Fruit fly (Drosophila melanogaster) whole organism, embryonic: ENCODE data around the gene Lcp65Ac.
A peak's percentile ranks its signal among the peaks of the same experiment; 100 is the strongest.

Source experiments
- Aef1 ChIP-seq: fragments of 200-800 bp; sonication (Bioruptor generic); IDR thresholded peaks from 3 replicates; pipeline ENCODE4 v1.3.6; 2022; ENCODE audit warnings: missing biosample characterization, missing genetic modification characterization
- CG10147 ChIP-seq: fragments of 200-800 bp; sonication (Bioruptor generic); optimal IDR thresholded peaks from 2 replicates; lab custom pipeline; 2019; ENCODE audit warnings: missing biosample characterization, mild to moderate bottlenecking, missing genetic modification characterization, moderate library complexity
- CG12155 ChIP-seq: fragments of 200-800 bp; sonication (Bioruptor generic); optimal IDR thresholded peaks from 3 replicates; lab custom pipeline; 2016; ENCODE audit warnings: missing biosample characterization, missing genetic modification characterization
- CG13123 ChIP-seq: fragments of 200-800 bp; sonication (Bioruptor generic); optimal IDR thresholded peaks from 2 replicates; lab custom pipeline; 2016; ENCODE audit warnings: missing biosample characterization, missing genetic modification characterization
- CG14667 ChIP-seq: fragments of 200-800 bp; sonication (Bioruptor generic); IDR thresholded peaks from 2 replicates; pipeline ENCODE4 v1.3.6; 2022; ENCODE audit warnings: missing biosample characterization, missing genetic modification characterization
- CG15514 ChIP-seq: fragments of 200-800 bp; sonication (Bioruptor generic); optimal IDR thresholded peaks from 3 replicates; lab custom pipeline; 2017; ENCODE audit warnings: missing biosample characterization, missing genetic modification characterization, mild to moderate bottlenecking, moderate library complexity, missing genetic modification reagents
- CG18619 ChIP-seq: fragments of 200-800 bp; sonication (Bioruptor generic); optimal IDR thresholded peaks from 3 replicates; lab custom pipeline; 2017; ENCODE audit warnings: missing biosample characterization, mild to moderate bottlenecking, missing genetic modification characterization
- CG2678 ChIP-seq: fragments of 200-800 bp; sonication (Bioruptor generic); optimal IDR thresholded peaks from 3 replicates; lab custom pipeline; 2019; ENCODE audit warnings: missing biosample characterization, mild to moderate bottlenecking, missing genetic modification characterization, moderate library complexity
- CG30403 ChIP-seq: fragments of 200-800 bp; sonication (Bioruptor generic); optimal IDR thresholded peaks from 3 replicates; lab custom pipeline; 2016; ENCODE audit warnings: missing biosample characterization, missing genetic modification characterization
- CG3065 ChIP-seq: fragments of 200-800 bp; sonication (Bioruptor generic); optimal IDR thresholded peaks from 2 replicates; lab custom pipeline; 2016; ENCODE audit warnings: missing biosample characterization, missing genetic modification characterization
- CG34224 ChIP-seq: fragments of 200-800 bp; sonication (Bioruptor generic); IDR thresholded peaks from 3 replicates; pipeline ENCODE4 v1.3.6; 2022; ENCODE audit warnings: missing biosample characterization, missing genetic modification characterization; ENCODE audit not compliant: partially characterized antibody
- CG6175 ChIP-seq: fragments of 200-800 bp; sonication (Bioruptor generic); IDR thresholded peaks from 3 replicates; pipeline ENCODE4 v1.3.6; 2022; ENCODE audit warnings: missing biosample characterization, missing genetic modification characterization
- CG6654 ChIP-seq: fragments of 200-800 bp; sonication (Bioruptor generic); optimal IDR thresholded peaks from 2 replicates; lab custom pipeline; 2017; ENCODE audit warnings: missing biosample characterization, mild to moderate bottlenecking, missing genetic modification characterization
- CG6854 ChIP-seq: fragments of 200-800 bp; sonication (Bioruptor generic); optimal IDR thresholded peaks from 3 replicates; lab custom pipeline; 2017; ENCODE audit warnings: missing biosample characterization, mild to moderate bottlenecking, missing genetic modification characterization
- CG7372 ChIP-seq: fragments of 200-800 bp; sonication (Bioruptor generic); IDR thresholded peaks from 2 replicates; pipeline ENCODE4 v1.3.6; 2022; ENCODE audit warnings: missing biosample characterization, missing genetic modification characterization
- CG7745 ChIP-seq: fragments of 200-800 bp; sonication (Bioruptor generic); optimal IDR thresholded peaks from 2 replicates; lab custom pipeline; 2018; ENCODE audit warnings: missing biosample characterization, mild to moderate bottlenecking, missing genetic modification characterization, moderate library complexity
- CG7928 ChIP-seq: fragments of 200-800 bp; sonication (Bioruptor generic); optimal IDR thresholded peaks from 2 replicates; lab custom pipeline; 2017; ENCODE audit warnings: missing biosample characterization, mild to moderate bottlenecking, missing genetic modification characterization
- Deaf1 ChIP-seq: fragments of 200-800 bp; optimal IDR thresholded peaks from 3 replicates; lab custom pipeline; 2019; ENCODE audit warnings: missing biosample characterization, mild to moderate bottlenecking, missing genetic modification characterization, moderate library complexity
- Dfd ChIP-seq, 2 experiments: fragments of >200 bp; optimal IDR thresholded peaks; 2 replicates each; lab custom pipeline; 2017; ENCODE audit warnings: missing biosample characterization in 2 of 2, missing genetic modification characterization in 2 of 2
- Doc2 ChIP-seq: fragments of 200-800 bp; sonication (Bioruptor generic); IDR thresholded peaks from 2 replicates; pipeline ENCODE4 v1.3.6; 2022; ENCODE audit warnings: missing biosample characterization, missing genetic modification characterization
- Dp ChIP-seq: fragments of 200-800 bp; sonication (Bioruptor generic); optimal IDR thresholded peaks from 2 replicates; lab custom pipeline; 2018; ENCODE audit warnings: missing biosample characterization, mild to moderate bottlenecking, missing genetic modification characterization, moderate library complexity
- Fer1 ChIP-seq: fragments of 200-800 bp; sonication (Bioruptor generic); optimal IDR thresholded peaks from 2 replicates; lab custom pipeline; 2017; ENCODE audit warnings: missing biosample characterization, mild to moderate bottlenecking, missing genetic modification characterization
- Hand ChIP-seq: fragments of 200-800 bp; sonication (Bioruptor generic); optimal IDR thresholded peaks from 2 replicates; lab custom pipeline; 2017; ENCODE audit warnings: mild to moderate bottlenecking, missing biosample characterization, missing genetic modification reagents, missing genetic modification characterization
- HmgD ChIP-seq: fragments of 200-800 bp; sonication (Bioruptor generic); optimal IDR thresholded peaks from 3 replicates; lab custom pipeline; 2016; ENCODE audit warnings: missing biosample characterization, missing genetic modification characterization
- Hsf ChIP-seq: fragments of 200-800 bp; sonication (Bioruptor generic); optimal IDR thresholded peaks from 3 replicates; lab custom pipeline; 2016; ENCODE audit warnings: missing biosample characterization, missing genetic modification characterization
- Sox100B ChIP-seq: fragments of 200-800 bp; sonication (Bioruptor generic); optimal IDR thresholded peaks from 3 replicates; lab custom pipeline; 2018; ENCODE audit warnings: missing biosample characterization, mild to moderate bottlenecking, missing genetic modification characterization
- Ssrp ChIP-seq: fragments of 200-800 bp; sonication (Bioruptor generic); optimal IDR thresholded peaks from 2 replicates; lab custom pipeline; 2018; ENCODE audit warnings: missing biosample characterization, mild to moderate bottlenecking, missing genetic modification characterization, moderate library complexity
- Trl ChIP-seq, 3 experiments: fragments of >200 bp in 2 of 3; fragments of 200-800 bp in 1 of 3; sonication (Bioruptor generic) in 1 of 3; optimal IDR thresholded peaks; 2 replicates in 1 of 3; 3 replicates in 2 of 3; lab custom pipeline; 2016 to 2017; ENCODE audit warnings: missing biosample characterization in 1 of 3, missing genetic modification characterization in 1 of 3
- Usf ChIP-seq: fragments of 200-800 bp; sonication (Bioruptor generic); optimal IDR thresholded peaks from 2 replicates; lab custom pipeline; 2017; ENCODE audit warnings: missing genotype, missing biosample characterization, missing genetic modification characterization
- aop ChIP-seq: fragments of 200-800 bp; sonication (Bioruptor generic); IDR thresholded peaks from 2 replicates; pipeline ENCODE4 v1.3.6; 2022; ENCODE audit warnings: missing biosample characterization, missing genetic modification characterization
- ato ChIP-seq: fragments of 200-800 bp; sonication (Bioruptor generic); IDR thresholded peaks from 2 replicates; pipeline ENCODE4 v1.3.6; 2022; ENCODE audit warnings: missing biosample characterization, missing genetic modification characterization; ENCODE audit not compliant: partially characterized antibody
- ci ChIP-seq: fragments of 200-800 bp; sonication (Bioruptor generic); IDR thresholded peaks from 3 replicates; pipeline ENCODE4 v1.3.6; 2022; ENCODE audit warnings: missing biosample characterization, missing genetic modification characterization
- emc ChIP-seq: fragments of 200-800 bp; sonication (Bioruptor generic); optimal IDR thresholded peaks from 2 replicates; lab custom pipeline; 2016; ENCODE audit warnings: missing biosample characterization, missing genetic modification characterization
- en ChIP-seq: fragments of 200-800 bp; sonication (Bioruptor generic); optimal IDR thresholded peaks from 2 replicates; lab custom pipeline; 2016; ENCODE audit warnings: missing biosample characterization, missing genetic modification characterization
- fd96Cb ChIP-seq: fragments of 200-800 bp; sonication (Bioruptor generic); optimal IDR thresholded peaks from 2 replicates; lab custom pipeline; 2018; ENCODE audit warnings: missing biosample characterization, mild to moderate bottlenecking, missing genetic modification characterization, moderate library complexity
- fru ChIP-seq: fragments of >200 bp; optimal IDR thresholded peaks from 2 replicates; lab custom pipeline; 2017
- fu2 ChIP-seq: fragments of 200-800 bp; sonication (Bioruptor generic); optimal IDR thresholded peaks from 2 replicates; lab custom pipeline; 2016; ENCODE audit warnings: missing biosample characterization, missing genetic modification characterization
- h ChIP-seq: fragments of >200 bp; optimal IDR thresholded peaks from 2 replicates; lab custom pipeline; 2017
- luna ChIP-seq: fragments of 200-800 bp; sonication (Bioruptor generic); optimal IDR thresholded peaks from 2 replicates; lab custom pipeline; 2016; ENCODE audit warnings: missing biosample characterization, missing genetic modification characterization
- pan ChIP-seq, 4 experiments: fragments of >200 bp in 3 of 4; fragments of 200-800 bp in 1 of 4; sonication (Bioruptor generic) in 1 of 4; optimal IDR thresholded peaks in 3 of 4; IDR thresholded peaks in 1 of 4; 2 replicates each; pipeline versions ENCODE4 v1.3.6 to Lab custom; 2017 to 2022; ENCODE audit warnings: missing biosample characterization in 2 of 4, missing genetic modification characterization in 2 of 4, mixed read lengths in 1 of 4
- pb ChIP-seq: fragments of 200-800 bp; sonication (Bioruptor generic); optimal IDR thresholded peaks from 3 replicates; lab custom pipeline; 2016; ENCODE audit warnings: missing biosample characterization, missing genetic modification characterization
- pnt ChIP-seq: fragments of 200-800 bp; sonication (Bioruptor generic); optimal IDR thresholded peaks from 3 replicates; lab custom pipeline; 2016; ENCODE audit warnings: missing biosample characterization, missing genetic modification characterization
- ranshi ChIP-seq: fragments of 200-800 bp; sonication (Bioruptor generic); IDR thresholded peaks from 2 replicates; pipeline ENCODE4 v1.3.6; 2022; ENCODE audit warnings: missing biosample characterization, missing genetic modification characterization
- row ChIP-seq: fragments of 200-800 bp; sonication (Bioruptor generic); IDR thresholded peaks from 3 replicates; pipeline ENCODE4 v1.3.6; 2022; ENCODE audit warnings: missing biosample characterization, missing genetic modification characterization
- schlank ChIP-seq: fragments of 200-800 bp; sonication (Bioruptor generic); optimal IDR thresholded peaks from 2 replicates; lab custom pipeline; 2018; ENCODE audit warnings: missing biosample characterization, mild to moderate bottlenecking, missing genetic modification characterization
- sens-2 ChIP-seq: fragments of 200-800 bp; sonication (Bioruptor generic); IDR thresholded peaks from 2 replicates; pipeline ENCODE4 v1.3.6; 2022; ENCODE audit warnings: missing biosample characterization, missing genetic modification characterization
- tgo ChIP-seq: fragments of 200-800 bp; sonication (Bioruptor generic); IDR thresholded peaks from 3 replicates; pipeline ENCODE4 v1.3.6; 2022; ENCODE audit warnings: missing biosample characterization, missing genetic modification characterization
- unc-4 ChIP-seq: fragments of 200-800 bp; sonication (Bioruptor generic); IDR thresholded peaks from 2 replicates; pipeline ENCODE4 v1.3.6; 2022; ENCODE audit warnings: missing biosample characterization, missing genetic modification characterization; ENCODE audit not compliant: partially characterized antibody
- zfh1 ChIP-seq: fragments of 200-800 bp; sonication (Bioruptor generic); IDR thresholded peaks from 3 replicates; pipeline ENCODE4 v1.3.6; 2022; ENCODE audit warnings: missing biosample characterization, missing genetic modification characterization

Gene Lcp65Ac

dm6 chr3L:6192822-6193555 is 48.4 kb downstream of the Lcp65Ac start, which contains the start of the genes Sf3b6 and Tnpo (continued):
- TF ChIP-seq CG7928 (GFP tag; lab: Kevin White, UChicago): peak; percentile 47
- TF ChIP-seq CG30403 (GFP tag; lab: Kevin White, UChicago): peak; percentile 95
- peak; percentile 86 for TF ChIP-seq tgo
- TF ChIP-seq en (GFP tag; lab: Kevin White, UChicago): no peak
- peak; percentile 84 for TF ChIP-seq CG15514 (GFP tag; lab: Kevin White, UChicago)
- peak; percentile 78 for TF ChIP-seq CG14667 (GFP tag; lab: Robert Waterston, UW)
- TF ChIP-seq CG6175: peak; percentile 39; the same call in 1 of the 3 replicates
- peak; percentile 29 for TF ChIP-seq emc (GFP tag; lab: Kevin White, UChicago)
- TF ChIP-seq Usf (GFP tag; lab: Kevin White, UChicago): peak; percentile 79
- TF ChIP-seq CG2678 (tag; lab: Kevin White, UChicago): no peak
- peak; percentile 96 for TF ChIP-seq row (GFP tag; lab: Robert Waterston, UW)
- no peak for TF ChIP-seq fru (lab: Kevin White, UChicago)
- no peak for TF ChIP-seq pan (optimal IDR thresholded peaks at IDR 0.05; lab: Kevin White, UChicago)
- peak in 1 of 2 experiments; percentile 80 for TF ChIP-seq pan (GFP tag; optimal IDR thresholded peaks at IDR 0.05 in 1 of 2, IDR thresholded peaks at IDR 0.05 in 1 of 2)
- no peak for TF ChIP-seq pb (GFP tag; lab: Kevin White, UChicago)
- TF ChIP-seq Hand: peak; percentile 2
- TF ChIP-seq Aef1 (GFP tag; lab: Robert Waterston, UW): peak; percentile 87
- TF ChIP-seq Fer1: peak; percentile 70
- TF ChIP-seq ci (GFP tag; lab: Robert Waterston, UW): peak; percentile 73; the same call in 2 of the 3 replicates
- peak; percentile 89; the same call in 1 of the 2 replicates for TF ChIP-seq ranshi (GFP tag; lab: Robert Waterston, UW)
- TF ChIP-seq Deaf1: peak; percentile 55
- peak; percentile 55; the same call in 1 of the 2 replicates for TF ChIP-seq Doc2 (GFP tag; lab: Robert Waterston, UW)
- TF ChIP-seq Dfd (GFP tag; optimal IDR thresholded peaks at IDR 0.05; lab: Kevin White, UChicago): no peak
- TF ChIP-seq CG6654 (GFP tag; lab: Kevin White, UChicago): no peak
- peak; percentile 63 for TF ChIP-seq CG13123 (GFP tag; lab: Kevin White, UChicago)
- peak; percentile 78 for TF ChIP-seq pnt (GFP tag; lab: Kevin White, UChicago)
- peak; percentile 65 for TF ChIP-seq unc-4
- peak; percentile 91 for TF ChIP-seq CG12155 (GFP tag; lab: Kevin White, UChicago)
- TF ChIP-seq fu2 (GFP tag; lab: Kevin White, UChicago): peak; percentile 70
- TF ChIP-seq CG34224: peak; percentile 36
- TF ChIP-seq CG7372 (GFP tag; lab: Robert Waterston, UW): peak; percentile 80
- no peak for TF ChIP-seq CG6854
- TF ChIP-seq fd96Cb (tag; lab: Kevin White, UChicago): peak; percentile 72
- TF ChIP-seq ato: no peak
- TF ChIP-seq CG3065 (GFP tag; lab: Kevin White, UChicago): peak; percentile 45
- TF ChIP-seq Trl (optimal IDR thresholded peaks at IDR 0.05; lab: Kevin White, UChicago): peak in 1 of 2 experiments; percentile 28
- TF ChIP-seq Trl (GFP tag; optimal IDR thresholded peaks at IDR 0.05; lab: Kevin White, UChicago): peak; percentile 61
- peak; percentile 84 for TF ChIP-seq Hsf (GFP tag; lab: Kevin White, UChicago)
- peak; percentile 21 for TF ChIP-seq Dp
- TF ChIP-seq luna (GFP tag; lab: Kevin White, UChicago): peak; percentile 9
- TF ChIP-seq h (lab: Kevin White, UChicago): no peak
- no peak for TF ChIP-seq CG10147 (GFP tag; lab: Kevin White, UChicago)
- TF ChIP-seq zfh1 (GFP tag; lab: Robert Waterston, UW): peak; percentile 77
- TF ChIP-seq aop (GFP tag; lab: Robert Waterston, UW): no peak
- peak; percentile 83 for TF ChIP-seq CG18619 (GFP tag; lab: Kevin White, UChicago)
- peak; percentile 42; the same call in 1 of the 2 replicates for TF ChIP-seq sens-2 (GFP tag; lab: Robert Waterston, UW)
- TF ChIP-seq schlank (tag; lab: Kevin White, UChicago): peak; percentile 35
- peak; percentile 9 for TF ChIP-seq HmgD
- TF ChIP-seq CG7745 (tag; lab: Kevin White, UChicago): no peak
- peak; percentile 87 for TF ChIP-seq Ssrp
- TF ChIP-seq Sox100B: no peak
